Worm (Caenorhabditis elegans) whole organism, L4 larva: ENCODE measurements around the gene C50B6.1.
A peak's percentile ranks its signal among the peaks of the same experiment; 100 is the strongest.

Experiments used
- F26F4.8 ChIP-seq: fragments of 200-800 bp; sonication (Bioruptor generic); conservative IDR thresholded peaks from 2 replicates; pipeline ENCODE4 v1.3.6; 2022; ENCODE audit warnings: missing genetic modification characterization, missing compliant biosample characterization
- R02D3.7 ChIP-seq: fragments of 150-350 bp; sonication (generic microtip); optimal IDR thresholded peaks from 3 replicates; lab custom pipeline; 2014; ENCODE audit warnings: missing biosample characterization, missing genetic modification characterization
- T20F7.1 ChIP-seq: fragments of 200-800 bp; sonication (Bioruptor generic); optimal IDR thresholded peaks from 2 replicates; lab custom pipeline; 2018; ENCODE audit warnings: mild to moderate bottlenecking, missing genetic modification characterization, missing compliant biosample characterization
- ces-1 ChIP-seq: fragments of 150-350 bp; sonication (generic microtip); optimal IDR thresholded peaks from 4 replicates; lab custom pipeline; 2014; ENCODE audit warnings: missing biosample characterization, missing genetic modification reagents, missing genetic modification characterization
- daf-8 ChIP-seq: fragments of 200-800 bp; sonication (Bioruptor generic); IDR thresholded peaks from 2 replicates; pipeline ENCODE4 v1.3.6; 2022; ENCODE audit warnings: missing genetic modification characterization, missing compliant biosample characterization
- egl-27 ChIP-seq: sonication (generic microtip); optimal IDR thresholded peaks from 3 replicates; lab custom pipeline; 2017; ENCODE audit warnings: missing biosample characterization, missing genetic modification reagents, missing genetic modification characterization
- nhr-11 ChIP-seq: fragments of 150-350 bp; optimal IDR thresholded peaks from 2 replicates; lab custom pipeline; 2014; ENCODE audit warnings: missing biosample characterization, missing genetic modification characterization

- TF ChIP-seq nhr-11 (tag; lab: Kevin White, UChicago) (no peak), egl-27 (tag; lab: Kevin White, UChicago) (no peak), R02D3.7 (tag; lab: Kevin White, UChicago) (no peak), ces-1 (GFP tag; lab: Kevin White, UChicago) (no peak), F26F4.8 (GFP tag; lab: Robert Waterston, UW) (no peak), T20F7.1 (GFP tag; lab: Kevin White, UChicago) (peak; percentile 99), daf-8 (GFP tag; lab: Robert Waterston, UW) (no peak)
Observed at ce11 chrV:13313045-13313623, 4.4 kb downstream of the C50B6.1 start, which contains the start of gene C50B6.3.
